Worm (Caenorhabditis elegans): ENCODE results near the gene mml-1.

- TF ChIP-seq tbx-2 (tag; optimal IDR thresholded peaks at IDR 0.05): no peak
- peak in 1 of 2 experiments; percentile 21 for TF ChIP-seq mdl-1 (tag; optimal IDR thresholded peaks at IDR 0.05)
- TF ChIP-seq efl-1 (optimal IDR thresholded peaks at IDR 0.05): peak in 1 of 2 experiments; percentile 21
- peak; percentile 7 to 89 for TF ChIP-seq efl-1 (GFP tag; optimal IDR thresholded peaks at IDR 0.05 in 1 of 2)
These were observed at the start of gene mml-1 for ce11 chrIII:7374681-7375271.
